Worm (Caenorhabditis elegans): ENCODE results near the gene Y22D7AL.16.

- no peak for TF ChIP-seq nhr-23 (tag; optimal IDR thresholded peaks at IDR 0.05)
- TF ChIP-seq ztf-4 (tag; optimal IDR thresholded peaks at IDR 0.05), result no peak
- TF ChIP-seq nhr-77 (tag; optimal IDR thresholded peaks at IDR 0.05), result no peak
Observed at ce11 chrIII:1674760-1675159, 9.7 kb upstream of the Y22D7AL.16 start.

Data from whole organism, L2 larva.